Fruit fly (Drosophila melanogaster): ENCODE results near the gene ogre.

DNA sequence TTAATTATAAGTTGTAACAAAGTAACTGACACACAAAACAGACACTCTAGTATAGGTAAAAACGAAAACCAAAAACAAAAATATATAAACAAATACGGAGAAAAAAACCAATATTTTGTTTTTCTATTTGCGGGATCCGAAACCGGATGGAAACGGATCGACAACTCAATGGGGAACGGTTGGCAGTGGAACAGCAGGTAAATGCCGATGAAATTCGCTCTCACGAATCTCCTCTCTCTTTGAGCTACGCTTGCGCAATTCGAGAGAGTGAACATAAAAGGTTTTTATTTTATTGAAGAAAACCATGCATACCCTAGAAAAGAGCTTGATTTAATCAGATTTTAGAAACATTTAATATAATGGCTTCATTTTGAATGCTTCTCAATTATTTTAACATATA lies 4.0 kb downstream of the ogre start:
- TF ChIP-seq cnc (optimal IDR thresholded peaks at IDR 0.05) = no peak
- no peak for TF ChIP-seq Crg-1 (GFP tag; optimal IDR thresholded peaks at IDR 0.05)
- no peak for TF ChIP-seq Hr96 (GFP tag; optimal IDR thresholded peaks at IDR 0.05)
- TF ChIP-seq pad (GFP tag; optimal IDR thresholded peaks at IDR 0.05) = no peak
- TF ChIP-seq CG14711 (tag; optimal IDR thresholded peaks at IDR 0.05) = no peak
- TF ChIP-seq CG7045 (GFP tag; optimal IDR thresholded peaks at IDR 0.05) = no peak
- TF ChIP-seq CG5204 (GFP tag; optimal IDR thresholded peaks at IDR 0.05) = no peak
- no peak for TF ChIP-seq CG12768 (GFP tag; optimal IDR thresholded peaks at IDR 0.05)
- TF ChIP-seq CG11617 (GFP tag; optimal IDR thresholded peaks at IDR 0.05) = no peak
- TF ChIP-seq CG7101 (tag; optimal IDR thresholded peaks at IDR 0.05) = no peak
- no peak for TF ChIP-seq ovo (GFP tag; optimal IDR thresholded peaks at IDR 0.05)
- TF ChIP-seq bab1 (GFP tag; optimal IDR thresholded peaks at IDR 0.05) = no peak
- no peak for TF ChIP-seq cic (GFP tag; optimal IDR thresholded peaks at IDR 0.05)

All from whole organism, adult.